Fruit fly (Drosophila melanogaster) whole organism, wandering third instar larva: ENCODE data around the gene CG42869.

ENCODE experiments used
- Dfd ChIP-seq: fragments of >200 bp; optimal IDR thresholded peaks from 2 replicates; lab custom pipeline; 2017; ENCODE audit warnings: missing biosample characterization, missing genetic modification characterization
- Hr78 ChIP-seq: fragments of >200 bp; optimal IDR thresholded peaks from 2 replicates; lab custom pipeline; 2017; ENCODE audit warnings: missing biosample characterization, missing genetic modification characterization
- pan ChIP-seq: fragments of >200 bp; optimal IDR thresholded peaks from 2 replicates; lab custom pipeline; 2017

DNA sequence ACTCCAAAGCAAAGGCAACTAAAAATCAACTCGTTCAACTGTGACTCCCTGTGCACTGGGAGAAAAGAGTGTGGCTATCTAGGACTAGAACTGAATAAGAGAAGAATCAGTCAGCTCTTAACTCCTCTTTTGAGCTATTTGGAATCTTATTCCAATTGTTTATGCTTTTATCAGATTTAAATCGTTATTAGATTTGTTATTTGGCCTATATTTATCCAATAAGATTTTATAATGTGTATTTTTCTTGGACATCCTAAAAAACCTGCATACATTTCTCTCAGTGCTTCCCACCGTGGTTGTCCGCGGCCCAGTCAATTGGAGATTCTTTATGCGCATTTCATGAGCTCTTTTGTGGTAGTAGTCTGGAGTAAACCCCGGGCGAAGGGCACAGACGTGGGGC is 44.8 kb upstream of the CG42869 start:
- TF ChIP-seq Hr78 (no peak), Dfd (GFP tag; lab: Kevin White, UChicago) (no peak), pan (lab: Kevin White, UChicago) (no peak)
